Worm (Caenorhabditis elegans): ENCODE results near the gene T22F3.8.
"Not testable (repeated sequence)": the region's sequence is repeated elsewhere in the genome, so short reads cannot be mapped to it uniquely, and the experiment has no call there.

DNA sequence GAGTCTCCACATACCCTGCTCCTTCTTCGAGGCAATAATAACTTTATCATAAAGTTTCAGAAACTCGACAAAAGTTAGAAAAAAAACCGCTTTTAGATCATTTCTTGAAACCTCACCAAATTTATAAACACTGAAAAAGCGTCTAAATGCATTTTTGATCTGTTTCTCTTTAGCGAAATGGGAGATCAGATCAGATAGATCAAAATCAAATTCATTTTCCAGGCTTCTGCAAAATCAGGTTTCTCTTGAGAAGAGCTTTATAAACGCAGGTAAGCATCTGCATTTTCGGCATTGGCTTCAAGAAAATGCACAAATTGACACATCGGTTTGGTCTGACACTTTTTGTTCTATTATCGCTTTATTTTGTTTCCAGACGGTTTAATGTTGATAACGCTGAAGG, 32.8 kb downstream of the T22F3.8 start, which contains the start of gene F40C5.1:
- not testable (repeated sequence) for TF ChIP-seq aly-1 (tag; optimal IDR thresholded peaks at IDR 0.05); ama-1 (optimal IDR thresholded peaks at IDR 0.05); tbx-37 (GFP tag; conservative IDR thresholded peaks at IDR 0.05); hmbx-1 (tag; optimal IDR thresholded peaks at IDR 0.05)
